Fruit fly (Drosophila melanogaster) whole organism, pupa: ENCODE data around the gene LysB.

Experiments
- CG17806 ChIP-seq: fragments of 200-800 bp; sonication (Bioruptor generic); optimal IDR thresholded peaks from 2 replicates; lab custom pipeline; 2018; ENCODE audit warnings: missing biosample characterization, mild to moderate bottlenecking, missing genetic modification characterization, moderate library complexity
- CG9948 ChIP-seq: fragments of 200-800 bp; sonication (Bioruptor generic); optimal IDR thresholded peaks from 2 replicates; lab custom pipeline; 2018; ENCODE audit warnings: missing biosample characterization, mild to moderate bottlenecking, missing genetic modification characterization, moderate library complexity
- EcR ChIP-seq: fragments of 200-800 bp; sonication (Bioruptor generic); optimal IDR thresholded peaks from 3 replicates; lab custom pipeline; 2019; ENCODE audit warnings: missing biosample characterization, missing genetic modification characterization, mild to moderate bottlenecking, moderate library complexity, missing genetic modification reagents
- Pif1A ChIP-seq: fragments of 200-800 bp; sonication (Bioruptor generic); optimal IDR thresholded peaks from 3 replicates; lab custom pipeline; 2016; ENCODE audit warnings: missing biosample characterization, missing genetic modification characterization
- Pif1B ChIP-seq: fragments of 200-800 bp; sonication (Bioruptor generic); optimal IDR thresholded peaks from 3 replicates; lab custom pipeline; 2016; ENCODE audit warnings: missing biosample characterization, missing genetic modification characterization

DNA sequence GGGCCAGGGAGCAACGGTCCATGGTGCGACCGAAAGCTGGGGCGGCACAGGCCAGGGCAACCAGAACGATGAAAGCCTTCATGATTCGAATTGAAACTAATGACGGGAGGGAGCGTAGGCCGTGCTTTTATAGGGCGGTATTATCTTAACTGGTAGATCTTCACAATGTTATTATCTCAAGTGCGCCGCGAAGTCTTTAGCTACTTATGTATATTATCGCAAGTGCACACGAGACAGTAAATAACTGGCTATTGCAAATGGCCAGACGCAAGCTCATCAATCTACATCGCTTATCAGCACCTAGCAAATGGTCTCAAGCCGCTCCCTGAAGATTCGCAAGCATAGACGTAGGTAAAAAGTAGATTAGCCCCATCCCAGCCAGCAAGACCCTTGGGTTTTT, 3.9 kb downstream of the LysB start, which contains the start of gene LysD:
- TF ChIP-seq CG17806 (tag; lab: Kevin White, UChicago), result no peak
- no peak for TF ChIP-seq EcR (GFP tag; lab: Kevin White, UChicago)
- no peak for TF ChIP-seq CG9948 (tag; lab: Kevin White, UChicago)
- no peak for TF ChIP-seq Pif1B (GFP tag; lab: Kevin White, UChicago)
- TF ChIP-seq Pif1A, result no peak
